ENCODE assay signal across 1 fruit fly cellular context in the genomic region with DNA sequence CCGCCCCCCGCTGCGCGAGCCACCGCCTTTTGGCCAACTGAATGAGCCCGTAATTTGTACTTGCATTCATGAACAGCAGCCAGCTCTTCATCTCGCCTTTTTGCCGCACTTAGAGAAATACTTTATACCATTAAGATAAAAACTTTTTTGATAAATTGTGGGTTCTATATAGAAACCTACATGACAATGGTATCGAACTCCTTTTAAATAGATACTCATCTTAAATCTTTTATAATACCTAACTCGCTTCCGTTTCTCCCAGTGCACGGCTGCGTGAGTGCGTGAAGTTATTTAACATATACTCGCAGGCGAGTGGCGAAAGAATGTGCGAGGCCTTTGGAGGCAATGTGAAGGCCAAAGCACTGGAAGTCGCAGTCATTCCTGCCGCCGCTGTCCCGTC.
A peak's percentile ranks its signal among the peaks of the same experiment; 100 is the strongest.
TF ChIP-seq lines count a peak whose summit lies in the region.

No protein-coding gene starts in this region.

TF ChIP-seq in whole organism, embryonic, 481 proteins besides CTCF, POLR2A, EP300 and RAD21 (continued from another document and continues in another):
- no peak for TF ChIP-seq CG4707 (GFP tag; optimal IDR thresholded peaks at IDR 0.05; lab: Kevin White, UChicago)
- TF ChIP-seq CG34224 (GFP tag; IDR thresholded peaks at IDR 0.05; lab: Robert Waterston, UW; ENCODE audit: partially characterized antibody) = no peak
- TF ChIP-seq Usf (GFP tag; optimal IDR thresholded peaks at IDR 0.05; lab: Kevin White, UChicago) = no peak
- no peak for TF ChIP-seq Doc3 (GFP tag; IDR thresholded peaks at IDR 0.05; lab: Robert Waterston, UW; ENCODE audit: partially characterized antibody)
- TF ChIP-seq CG4820 (GFP tag; optimal IDR thresholded peaks at IDR 0.05; lab: Kevin White, UChicago) = no peak
- no peak for TF ChIP-seq trh (GFP tag; optimal IDR thresholded peaks at IDR 0.05; lab: Kevin White, UChicago)
- peak; percentile 17 for TF ChIP-seq CG15514 (GFP tag; optimal IDR thresholded peaks at IDR 0.05; lab: Kevin White, UChicago)
- 0 out of 3 replicates have a peak, but pooled peaks have one; percentile 45 for TF ChIP-seq otp (GFP tag; IDR thresholded peaks at IDR 0.05; lab: Robert Waterston, UW)
- no peak for TF ChIP-seq Ets97D (GFP tag; optimal IDR thresholded peaks at IDR 0.05; lab: Kevin White, UChicago)
- TF ChIP-seq CG2875 (GFP tag; optimal IDR thresholded peaks at IDR 0.05; lab: Kevin White, UChicago) = no peak
- TF ChIP-seq ttk (GFP tag; IDR thresholded peaks at IDR 0.05; lab: Robert Waterston, UW) = no peak
- TF ChIP-seq ERR (GFP tag; optimal IDR thresholded peaks at IDR 0.05; lab: Kevin White, UChicago) = no peak
- TF ChIP-seq CG5953 (GFP tag; IDR thresholded peaks at IDR 0.05; lab: Robert Waterston, UW) = no peak
- TF ChIP-seq CG3407 (GFP tag; optimal IDR thresholded peaks at IDR 0.05; lab: Kevin White, UChicago) = no peak
- TF ChIP-seq CG6254 (GFP tag; optimal IDR thresholded peaks at IDR 0.05; lab: Kevin White, UChicago) = no peak
- no peak for TF ChIP-seq Elba2 (GFP tag; optimal IDR thresholded peaks at IDR 0.05; lab: Kevin White, UChicago)
- TF ChIP-seq CG13123 (GFP tag; optimal IDR thresholded peaks at IDR 0.05; lab: Kevin White, UChicago) = no peak
- TF ChIP-seq chif (GFP tag; optimal IDR thresholded peaks at IDR 0.05; lab: Kevin White, UChicago) = peak in 1 of 2 experiments; percentile 18
- no peak for TF ChIP-seq her (GFP tag; optimal IDR thresholded peaks at IDR 0.05; lab: Kevin White, UChicago)
- TF ChIP-seq CG1647 (GFP tag; optimal IDR thresholded peaks at IDR 0.05; lab: Kevin White, UChicago) = no peak
- TF ChIP-seq Fer1 (GFP tag; optimal IDR thresholded peaks at IDR 0.05; lab: Kevin White, UChicago) = peak; percentile 62
- TF ChIP-seq grn (GFP tag; optimal IDR thresholded peaks at IDR 0.05; lab: Kevin White, UChicago) = no peak
- TF ChIP-seq CG6765 (GFP tag; optimal IDR thresholded peaks at IDR 0.05; lab: Kevin White, UChicago) = no peak
- peak; percentile 37; the same call in 1 of the 2 replicates for TF ChIP-seq E2f1 (GFP tag; IDR thresholded peaks at IDR 0.05; lab: Robert Waterston, UW)
- no peak for TF ChIP-seq schlank (tag; optimal IDR thresholded peaks at IDR 0.05; lab: Kevin White, UChicago)
- TF ChIP-seq BtbVII (GFP tag; optimal IDR thresholded peaks at IDR 0.05; lab: Kevin White, UChicago) = peak; percentile 26
- peak; percentile 26; the same call in 1 of the 2 replicates for TF ChIP-seq CG14667 (GFP tag; IDR thresholded peaks at IDR 0.05; lab: Robert Waterston, UW)
- no peak for TF ChIP-seq pfk (GFP tag; optimal IDR thresholded peaks at IDR 0.05; lab: Kevin White, UChicago)
- peak; percentile 3 for TF ChIP-seq CG8924 (tag; optimal IDR thresholded peaks at IDR 0.05; lab: Kevin White, UChicago)
- no peak for TF ChIP-seq Sry-δ (GFP tag; optimal IDR thresholded peaks at IDR 0.05; lab: Kevin White, UChicago)
- no peak for TF ChIP-seq Mes4 (GFP tag; optimal IDR thresholded peaks at IDR 0.05; lab: Kevin White, UChicago)
- TF ChIP-seq CG12391 (tag; optimal IDR thresholded peaks at IDR 0.05; lab: Kevin White, UChicago) = peak; percentile 41
- no peak for TF ChIP-seq CG4730 (GFP tag; IDR thresholded peaks at IDR 0.05; lab: Robert Waterston, UW)
- TF ChIP-seq TFAM (GFP tag; optimal IDR thresholded peaks at IDR 0.05; lab: Kevin White, UChicago) = no peak
- no peak for TF ChIP-seq CG32772 (GFP tag; IDR thresholded peaks at IDR 0.05; lab: Robert Waterston, UW)
- TF ChIP-seq CG12299 (tag; optimal IDR thresholded peaks at IDR 0.05; lab: Kevin White, UChicago) = no peak
- no peak for TF ChIP-seq sc (optimal IDR thresholded peaks at IDR 0.05; lab: Kevin White, UChicago)
- TF ChIP-seq sc (GFP tag; optimal IDR thresholded peaks at IDR 0.05; lab: Kevin White, UChicago) = no peak
- no peak for TF ChIP-seq NK7.1 (GFP tag; optimal IDR thresholded peaks at IDR 0.05; lab: Kevin White, UChicago)
- TF ChIP-seq NfI (GFP tag; optimal IDR thresholded peaks at IDR 0.05; lab: Kevin White, UChicago) = no peak
- no peak for TF ChIP-seq CG11398 (GFP tag; optimal IDR thresholded peaks at IDR 0.05; lab: Kevin White, UChicago)
- TF ChIP-seq CG11093 (GFP tag; IDR thresholded peaks at IDR 0.05; lab: Robert Waterston, UW) = no peak
- TF ChIP-seq Atf-2 (GFP tag; optimal IDR thresholded peaks at IDR 0.05; lab: Kevin White, UChicago) = no peak
- no peak for TF ChIP-seq CG1832 (GFP tag; optimal IDR thresholded peaks at IDR 0.05; lab: Kevin White, UChicago)
- no peak for TF ChIP-seq klu (GFP tag; IDR thresholded peaks at IDR 0.05; lab: Robert Waterston, UW)
- TF ChIP-seq odd (GFP tag; optimal IDR thresholded peaks at IDR 0.05; lab: Kevin White, UChicago) = no peak
- TF ChIP-seq Drgx (GFP tag; IDR thresholded peaks at IDR 0.05; lab: Robert Waterston, UW) = no peak
- TF ChIP-seq CG17186 (GFP tag; optimal IDR thresholded peaks at IDR 0.05; lab: Kevin White, UChicago) = no peak
- TF ChIP-seq CG10209 (GFP tag; optimal IDR thresholded peaks at IDR 0.05; lab: Kevin White, UChicago) = peak; percentile 15
- TF ChIP-seq dm (GFP tag; optimal IDR thresholded peaks at IDR 0.05; lab: Kevin White, UChicago) = no peak
- TF ChIP-seq HLH3B (GFP tag; IDR thresholded peaks at IDR 0.05; lab: Robert Waterston, UW) = peak; percentile 67
- no peak for TF ChIP-seq Camta (GFP tag; optimal IDR thresholded peaks at IDR 0.05; lab: Kevin White, UChicago)
- no peak for TF ChIP-seq CG14441 (GFP tag; IDR thresholded peaks at IDR 0.05; lab: Robert Waterston, UW)
- TF ChIP-seq ems (GFP tag; optimal IDR thresholded peaks at IDR 0.05; lab: Kevin White, UChicago) = no peak
- TF ChIP-seq dimm (GFP tag; IDR thresholded peaks at IDR 0.05; lab: Robert Waterston, UW) = no peak
- peak; percentile 69; the same call in 2 of the 3 replicates for TF ChIP-seq ci (GFP tag; IDR thresholded peaks at IDR 0.05; lab: Robert Waterston, UW)
- no peak for TF ChIP-seq CG1529 (GFP tag; optimal IDR thresholded peaks at IDR 0.05; lab: Kevin White, UChicago)
- TF ChIP-seq amos (GFP tag; IDR thresholded peaks at IDR 0.05; lab: Robert Waterston, UW; ENCODE audit: partially characterized antibody) = no peak
- no peak for TF ChIP-seq pros (GFP tag; optimal IDR thresholded peaks at IDR 0.05; lab: Kevin White, UChicago)
- no peak for TF ChIP-seq Bgb (GFP tag; IDR thresholded peaks at IDR 0.05; lab: Robert Waterston, UW; ENCODE audit: partially characterized antibody)
- TF ChIP-seq twi (tag; optimal IDR thresholded peaks at IDR 0.05; lab: Kevin White, UChicago) = no peak
- TF ChIP-seq Hr78 (GFP tag; optimal IDR thresholded peaks at IDR 0.05; lab: Kevin White, UChicago) = no peak
- no peak for TF ChIP-seq Bteb2 (GFP tag; optimal IDR thresholded peaks at IDR 0.05; lab: Kevin White, UChicago)
- no peak for TF ChIP-seq Dll (GFP tag; IDR thresholded peaks at IDR 0.05; lab: Robert Waterston, UW; ENCODE audit: partially characterized antibody)
- TF ChIP-seq caup (GFP tag; optimal IDR thresholded peaks at IDR 0.05; lab: Kevin White, UChicago; ENCODE audit: severe bottlenecking) = peak; percentile 30
- TF ChIP-seq Meics (GFP tag; optimal IDR thresholded peaks at IDR 0.05; lab: Kevin White, UChicago) = peak; percentile 53
- TF ChIP-seq danr (GFP tag; IDR thresholded peaks at IDR 0.05; lab: Robert Waterston, UW) = no peak
- no peak for TF ChIP-seq kay (GFP tag; optimal IDR thresholded peaks at IDR 0.05; lab: Kevin White, UChicago)
- no peak for TF ChIP-seq z (GFP tag; IDR thresholded peaks at IDR 0.05; lab: Robert Waterston, UW)
- TF ChIP-seq slbo (GFP tag; IDR thresholded peaks at IDR 0.05; lab: Robert Waterston, UW) = peak; percentile 48; the same call in 1 of the 2 replicates
- TF ChIP-seq seq (GFP tag; IDR thresholded peaks at IDR 0.05; lab: Robert Waterston, UW) = no peak
- TF ChIP-seq CG2129 (GFP tag; IDR thresholded peaks at IDR 0.05; lab: Robert Waterston, UW; ENCODE audit: partially characterized antibody) = no peak
- no peak for TF ChIP-seq HmgD (GFP tag; optimal IDR thresholded peaks at IDR 0.05; lab: Kevin White, UChicago)
- TF ChIP-seq sna (GFP tag; IDR thresholded peaks at IDR 0.05; lab: Robert Waterston, UW; ENCODE audit: partially characterized antibody) = no peak
- peak; percentile 25; the same call in 1 of the 2 replicates for TF ChIP-seq E2f2 (GFP tag; IDR thresholded peaks at IDR 0.05; lab: Robert Waterston, UW)
- no peak for TF ChIP-seq Eip74EF (GFP tag; optimal IDR thresholded peaks at IDR 0.05; lab: Kevin White, UChicago)
- no peak for TF ChIP-seq CG2202 (tag; optimal IDR thresholded peaks at IDR 0.05; lab: Kevin White, UChicago)
- TF ChIP-seq grau (tag; optimal IDR thresholded peaks at IDR 0.05; lab: Kevin White, UChicago) = peak; percentile 45
- TF ChIP-seq CG11085 (GFP tag; IDR thresholded peaks at IDR 0.05; lab: Robert Waterston, UW) = no peak
- TF ChIP-seq jigr1 (GFP tag; IDR thresholded peaks at IDR 0.05; lab: Robert Waterston, UW) = no peak
- no peak for TF ChIP-seq MESR4 (GFP tag; optimal IDR thresholded peaks at IDR 0.05; lab: Kevin White, UChicago)
- no peak for TF ChIP-seq CG9609 (GFP tag; optimal IDR thresholded peaks at IDR 0.05; lab: Kevin White, UChicago)
- peak; percentile 54 for TF ChIP-seq dmrt99B (tag; optimal IDR thresholded peaks at IDR 0.05; lab: Kevin White, UChicago)
- 0 out of 2 replicates have a peak, but pooled peaks have one; percentile 10 for TF ChIP-seq CG3847 (GFP tag; IDR thresholded peaks at IDR 0.05; lab: Robert Waterston, UW)
- TF ChIP-seq Tbp (GFP tag; optimal IDR thresholded peaks at IDR 0.05; lab: Kevin White, UChicago) = no peak
- TF ChIP-seq emc (GFP tag; optimal IDR thresholded peaks at IDR 0.05; lab: Kevin White, UChicago) = no peak
- TF ChIP-seq CG6854 (GFP tag; optimal IDR thresholded peaks at IDR 0.05; lab: Kevin White, UChicago) = peak; percentile 6
- 0 out of 2 replicates have a peak, but pooled peaks have one; percentile 8 for TF ChIP-seq CG31224 (GFP tag; IDR thresholded peaks at IDR 0.05; lab: Robert Waterston, UW)
- no peak for TF ChIP-seq ap (GFP tag; IDR thresholded peaks at IDR 0.05; lab: Robert Waterston, UW)
- no peak for TF ChIP-seq vnd (GFP tag; IDR thresholded peaks at IDR 0.05; lab: Robert Waterston, UW; ENCODE audit: partially characterized antibody)
- no peak for TF ChIP-seq dan (GFP tag; IDR thresholded peaks at IDR 0.05; lab: Robert Waterston, UW)
- TF ChIP-seq wor (GFP tag; IDR thresholded peaks at IDR 0.05; lab: Robert Waterston, UW) = no peak
- TF ChIP-seq stc (GFP tag; IDR thresholded peaks at IDR 0.05; lab: Robert Waterston, UW) = 0 out of 2 replicates have a peak, but pooled peaks have one; percentile 23
- TF ChIP-seq CG15011 (GFP tag; optimal IDR thresholded peaks at IDR 0.05; lab: Kevin White, UChicago) = no peak
- TF ChIP-seq HHEX (GFP tag; optimal IDR thresholded peaks at IDR 0.05; lab: Kevin White, UChicago) = peak; percentile 24
- TF ChIP-seq Abd-B (GFP tag; optimal IDR thresholded peaks at IDR 0.05; lab: Kevin White, UChicago) = no peak
- no peak for TF ChIP-seq salm (tag; optimal IDR thresholded peaks at IDR 0.05; lab: Kevin White, UChicago)
- peak; percentile 36; the same call in 1 of the 2 replicates for TF ChIP-seq esg (GFP tag; conservative IDR thresholded peaks at IDR 0.05; lab: Robert Waterston, UW)
- TF ChIP-seq CG7372 (GFP tag; IDR thresholded peaks at IDR 0.05; lab: Robert Waterston, UW) = 0 out of 2 replicates have a peak, but pooled peaks have one; percentile 6
- TF ChIP-seq CG6791 (GFP tag; IDR thresholded peaks at IDR 0.05; lab: Robert Waterston, UW; ENCODE audit: partially characterized antibody) = no peak
- no peak for TF ChIP-seq cad (GFP tag; optimal IDR thresholded peaks at IDR 0.05; lab: Kevin White, UChicago)
- TF ChIP-seq pum (GFP tag; optimal IDR thresholded peaks at IDR 0.05; lab: Kevin White, UChicago) = no peak
- no peak for TF ChIP-seq H2.0 (GFP tag; IDR thresholded peaks at IDR 0.05; lab: Robert Waterston, UW)
- no peak for TF ChIP-seq CG3838 (GFP tag; optimal IDR thresholded peaks at IDR 0.05; lab: Kevin White, UChicago)
- no peak for TF ChIP-seq fd102C (GFP tag; optimal IDR thresholded peaks at IDR 0.05; lab: Kevin White, UChicago)
- no peak for TF ChIP-seq CG8089 (GFP tag; optimal IDR thresholded peaks at IDR 0.05; lab: Kevin White, UChicago)
- TF ChIP-seq CG7987 (GFP tag; optimal IDR thresholded peaks at IDR 0.05; lab: Kevin White, UChicago) = no peak
- TF ChIP-seq nerfin-2 (GFP tag; IDR thresholded peaks at IDR 0.05; lab: Robert Waterston, UW; ENCODE audit: partially characterized antibody) = no peak
- no peak for TF ChIP-seq HmgZ (tag; optimal IDR thresholded peaks at IDR 0.05; lab: Kevin White, UChicago)
- no peak for TF ChIP-seq sens-2 (GFP tag; IDR thresholded peaks at IDR 0.05; lab: Robert Waterston, UW)
- no peak for TF ChIP-seq HLHmδ (GFP tag; optimal IDR thresholded peaks at IDR 0.05; lab: Kevin White, UChicago)
- no peak; the same call in 2 of the 3 replicates for TF ChIP-seq CG14050 (GFP tag; IDR thresholded peaks at IDR 0.05; lab: Robert Waterston, UW)
- no peak for TF ChIP-seq unc-4 (GFP tag; IDR thresholded peaks at IDR 0.05; lab: Robert Waterston, UW; ENCODE audit: partially characterized antibody)
- TF ChIP-seq Chrac-16 (GFP tag; optimal IDR thresholded peaks at IDR 0.05; lab: Kevin White, UChicago) = no peak
- no peak for TF ChIP-seq Mrtf (GFP tag; IDR thresholded peaks at IDR 0.05; lab: Robert Waterston, UW)
- no peak for TF ChIP-seq slp2 (GFP tag; optimal IDR thresholded peaks at IDR 0.05; lab: Kevin White, UChicago)
- TF ChIP-seq CG6683 (GFP tag; optimal IDR thresholded peaks at IDR 0.05; lab: Kevin White, UChicago) = no peak
- TF ChIP-seq ro (GFP tag; IDR thresholded peaks at IDR 0.05; lab: Robert Waterston, UW) = no peak
- TF ChIP-seq CG9727 (GFP tag; optimal IDR thresholded peaks at IDR 0.05; lab: Kevin White, UChicago) = peak; percentile 30
- no peak for TF ChIP-seq tna (GFP tag; IDR thresholded peaks at IDR 0.05; lab: Robert Waterston, UW; ENCODE audit: partially characterized antibody)
- TF ChIP-seq CG10543 (GFP tag; optimal IDR thresholded peaks at IDR 0.05; lab: Kevin White, UChicago) = no peak
- no peak for TF ChIP-seq CG10565 (GFP tag; optimal IDR thresholded peaks at IDR 0.05; lab: Kevin White, UChicago)
- TF ChIP-seq croc (GFP tag; conservative IDR thresholded peaks at IDR 0.05; lab: Robert Waterston, UW) = no peak; the same call in 2 of the 3 replicates
- no peak for TF ChIP-seq Dip2 (GFP tag; IDR thresholded peaks at IDR 0.05; lab: Robert Waterston, UW)
- TF ChIP-seq usp (GFP tag; optimal IDR thresholded peaks at IDR 0.05; lab: Kevin White, UChicago) = no peak
- TF ChIP-seq gro (GFP tag; optimal IDR thresholded peaks at IDR 0.05; lab: Kevin White, UChicago) = no peak
- no peak for TF ChIP-seq corto (GFP tag; optimal IDR thresholded peaks at IDR 0.05; lab: Kevin White, UChicago)
- no peak for TF ChIP-seq pita (GFP tag; optimal IDR thresholded peaks at IDR 0.05; lab: Kevin White, UChicago)
- no peak for TF ChIP-seq Spps (tag; optimal IDR thresholded peaks at IDR 0.05; lab: Kevin White, UChicago)
